Worm (Caenorhabditis elegans): ENCODE measurements around the gene F43E2.11.
"Not testable (repeated sequence)": the region's sequence is repeated elsewhere in the genome, so short reads cannot be mapped to it uniquely, and the experiment has no call there.

Gene F43E2.11

DNA sequence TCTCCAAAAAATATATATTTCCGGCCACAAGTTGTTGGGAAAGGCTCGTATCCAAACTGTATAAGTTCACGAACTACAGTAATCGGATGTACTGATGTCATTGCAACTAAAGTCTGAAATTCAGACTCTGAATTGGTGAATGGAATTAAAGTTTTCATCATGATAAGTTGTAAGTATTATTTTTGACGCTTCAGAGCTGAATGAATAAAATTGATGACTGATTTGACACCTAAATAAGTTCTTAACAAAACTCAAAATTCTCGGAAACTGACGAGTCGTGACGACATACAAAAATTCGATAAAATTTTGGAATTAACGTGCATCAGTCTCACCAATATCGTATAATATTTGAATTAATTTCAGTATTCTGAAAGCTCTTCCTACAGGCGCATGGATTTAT lies at the start of gene F43E2.11:
Gene F43E2.11, minus strand, starts transcription at position 101 of the 400 bp plus-strand sequence.
- not testable (repeated sequence) for TF ChIP-seq Y79H2A.3 (GFP tag; conservative IDR thresholded peaks at IDR 0.05); madf-10 (tag; optimal IDR thresholded peaks at IDR 0.05); rcor-1 (GFP tag; IDR thresholded peaks at IDR 0.05)

DNA sequence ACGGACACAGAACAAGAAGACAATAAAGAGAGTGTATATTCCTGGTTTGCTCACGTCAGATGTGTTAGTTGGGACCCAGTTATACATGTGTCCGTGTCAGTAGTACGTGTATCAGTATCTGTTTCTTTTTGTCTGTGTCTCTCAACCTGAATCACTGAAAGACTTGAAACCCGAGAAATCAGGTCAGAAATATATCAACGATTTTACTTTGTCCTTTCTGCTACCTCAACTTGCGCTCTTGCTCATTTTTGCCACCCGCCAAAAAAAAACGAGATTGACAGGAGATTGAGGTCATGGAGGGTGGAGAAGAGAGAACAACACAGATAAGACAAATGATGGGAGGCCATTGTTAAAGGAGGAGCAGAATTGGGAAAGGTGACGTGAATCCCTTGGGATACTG lies 49.5 kb upstream of the F43E2.11 start:
- no peak for TF ChIP-seq hlh-26 (GFP tag; conservative IDR thresholded peaks at IDR 0.05)
- TF ChIP-seq lsl-1 (GFP tag; optimal IDR thresholded peaks at IDR 0.05) = no peak
- TF ChIP-seq F23B12.7 (tag; optimal IDR thresholded peaks at IDR 0.05; ENCODE audit: insufficient read depth) = no peak
- TF ChIP-seq Y67H2A.10 (GFP tag; conservative IDR thresholded peaks at IDR 0.05) = no peak
- TF ChIP-seq ceh-79 (tag; optimal IDR thresholded peaks at IDR 0.05) = no peak
- TF ChIP-seq egrh-3 (GFP tag; IDR thresholded peaks at IDR 0.05) = no peak
- TF ChIP-seq ztf-22 (GFP tag; optimal IDR thresholded peaks at IDR 0.05) = no peak

DNA sequence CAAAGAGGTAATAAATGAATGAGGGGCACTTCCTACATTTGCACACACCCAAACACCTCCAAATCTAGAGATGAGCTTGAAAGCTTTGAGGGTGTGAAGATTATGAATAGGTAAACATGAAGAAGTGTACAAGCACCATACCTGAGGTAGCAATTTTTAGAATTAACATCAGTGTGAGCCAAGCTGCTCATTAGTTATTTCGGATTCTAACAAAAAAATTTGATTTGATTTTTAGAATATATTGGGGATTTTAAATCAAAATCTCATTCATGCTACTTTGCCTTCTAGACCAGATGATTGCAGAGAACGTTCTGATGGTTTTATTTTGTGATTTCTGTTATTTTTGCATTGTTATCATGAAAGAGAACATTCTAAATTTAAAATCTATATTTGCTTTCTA lies 43.7 kb upstream of the F43E2.11 start:
- no peak for TF ChIP-seq ceh-100 (GFP tag; IDR thresholded peaks at IDR 0.05)

DNA sequence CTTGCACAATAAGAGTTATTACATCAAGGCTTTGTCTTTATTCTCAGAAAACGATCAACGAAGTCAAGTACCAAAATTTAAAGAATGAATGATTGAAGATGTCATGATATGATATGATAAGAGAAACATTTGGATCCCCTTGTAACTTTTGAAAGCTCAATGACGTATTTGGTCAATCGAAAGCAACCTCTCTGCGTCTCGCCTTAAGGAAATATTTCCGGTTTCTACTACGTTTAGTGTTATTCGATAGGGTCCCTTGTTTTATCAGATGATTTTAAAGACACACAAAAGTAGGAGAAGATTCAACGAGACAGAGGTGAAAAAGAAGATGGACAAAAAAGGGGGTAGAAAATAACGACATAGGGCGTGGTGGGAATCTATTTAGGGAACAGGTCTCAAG lies 43.2 kb upstream of the F43E2.11 start:
- TF ChIP-seq madf-3 (GFP tag; IDR thresholded peaks at IDR 0.05) (no peak), let-526 (GFP tag; IDR thresholded peaks at IDR 0.05) (no peak), ztf-25 (GFP tag; IDR thresholded peaks at IDR 0.05) (no peak), snpc-1.3 (tag; optimal IDR thresholded peaks at IDR 0.05; ENCODE audit: insufficient read depth) (no peak), fkh-3 (tag; optimal IDR thresholded peaks at IDR 0.05) (no peak), C06A6.2 (GFP tag; conservative IDR thresholded peaks at IDR 0.05) (no peak), attf-6 (GFP tag; IDR thresholded peaks at IDR 0.05) (no peak), egl-18 (GFP tag; IDR thresholded peaks at IDR 0.05) (no peak), zfh-2 (GFP tag; conservative IDR thresholded peaks at IDR 0.05) (no peak), tbx-9 (tag; optimal IDR thresholded peaks at IDR 0.05; ENCODE audit: borderline replicate concordance) (no peak), lin-26 (GFP tag; IDR thresholded peaks at IDR 0.05) (no peak), ztf-26 (tag; optimal IDR thresholded peaks at IDR 0.05) (no peak), lin-40 (tag; optimal IDR thresholded peaks at IDR 0.05) (no peak), ama-1 (optimal IDR thresholded peaks at IDR 0.05) (no peak), ama-1 (GFP tag; optimal IDR thresholded peaks at IDR 0.05) (no peak)

DNA sequence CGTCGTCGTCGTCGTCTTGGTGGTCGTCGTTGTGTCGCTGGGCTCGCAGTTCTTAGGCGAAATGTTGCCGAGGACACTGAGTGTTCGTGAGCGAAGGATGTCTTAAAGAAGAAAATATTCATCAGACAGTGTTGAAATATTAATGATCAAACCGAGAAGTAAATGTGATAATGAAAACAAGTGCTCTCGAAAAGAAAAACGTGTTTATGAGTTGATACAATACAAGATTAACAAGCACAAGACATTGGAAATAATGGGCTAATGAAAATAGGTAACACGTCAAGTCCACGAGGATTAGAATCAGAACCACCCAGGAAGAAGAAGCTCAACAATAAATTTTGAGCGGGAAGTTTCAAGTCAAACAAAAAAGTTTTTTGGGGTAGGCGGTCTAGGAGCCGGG lies 41.8 kb upstream of the F43E2.11 start, which contains the start of gene K02A2.5:
Gene K02A2.5, minus strand, starts transcription at position 101 of the 400 bp plus-strand sequence.
- TF ChIP-seq nhr-27 (tag; optimal IDR thresholded peaks at IDR 0.05) (no peak), snpc-1.3 (tag; optimal IDR thresholded peaks at IDR 0.05; ENCODE audit: insufficient read depth) (no peak), lin-40 (tag; optimal IDR thresholded peaks at IDR 0.05) (no peak), F23B12.7 (tag; optimal IDR thresholded peaks at IDR 0.05; ENCODE audit: insufficient read depth) (no peak), bed-2 (GFP tag; IDR thresholded peaks at IDR 0.05) (no peak), ceh-27 (GFP tag; optimal IDR thresholded peaks at IDR 0.05) (no peak), rpc-1 (optimal IDR thresholded peaks at IDR 0.05) (no peak), rpc-1 (tag; optimal IDR thresholded peaks at IDR 0.05) (no peak), pbrm-1 (GFP tag; IDR thresholded peaks at IDR 0.05) (no peak), snpc-1.1 (tag; optimal IDR thresholded peaks at IDR 0.05; ENCODE audit: insufficient read depth) (no peak), Y53G8AR.9 (GFP tag; conservative IDR thresholded peaks at IDR 0.05) (no peak), somi-1 (GFP tag; optimal IDR thresholded peaks at IDR 0.05) (no peak), zim-3 (tag; optimal IDR thresholded peaks at IDR 0.05) (no peak), atf-7 (tag; optimal IDR thresholded peaks at IDR 0.05) (no peak)

All from whole organism, young adult.